Worm (Caenorhabditis elegans): ENCODE results near the gene ZK1307.3.
A peak's percentile ranks its signal among the peaks of the same experiment; 100 is the strongest.

Gene ZK1307.3

DNA sequence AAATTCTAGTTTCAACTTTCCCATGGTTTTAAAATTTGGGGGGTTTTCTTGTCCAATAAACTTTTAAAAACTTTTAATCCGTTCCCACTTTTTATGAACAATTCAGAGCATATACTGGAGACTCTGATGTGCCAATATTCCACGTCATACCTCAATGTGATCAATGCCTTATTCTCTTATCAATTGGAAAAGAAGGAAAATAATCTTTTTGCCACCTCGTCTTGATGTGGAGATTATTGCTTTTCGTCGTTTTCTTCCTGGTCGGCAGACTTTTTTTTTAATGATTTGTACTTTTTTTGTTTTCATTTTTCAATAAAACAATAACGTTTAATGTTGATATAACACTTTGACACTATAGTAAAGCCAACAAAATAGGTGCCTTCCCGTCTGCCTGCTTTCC lies 24.7 kb upstream of the ZK1307.3 start:
- TF ChIP-seq lin-1 (GFP tag; IDR thresholded peaks at IDR 0.05) (no peak), zip-11 (GFP tag; IDR thresholded peaks at IDR 0.05) (no peak), nhr-111 (GFP tag; optimal IDR thresholded peaks at IDR 0.05) (no peak), pqm-1 (tag; optimal IDR thresholded peaks at IDR 0.05) (peak; percentile 90), fos-1 (tag; optimal IDR thresholded peaks at IDR 0.05) (no peak), lsy-2 (tag; optimal IDR thresholded peaks at IDR 0.05) (peak in 1 of 2 experiments; percentile 21), dmd-8 (GFP tag; IDR thresholded peaks at IDR 0.05) (no peak), nhr-28 (tag; optimal IDR thresholded peaks at IDR 0.05) (peak; percentile 5), spr-1 (tag; optimal IDR thresholded peaks at IDR 0.05) (no peak), mdl-1 (tag; optimal IDR thresholded peaks at IDR 0.05) (no peak), daf-16 (GFP tag; optimal IDR thresholded peaks at IDR 0.05) (no peak), daf-16 (tag; optimal IDR thresholded peaks at IDR 0.05) (peak; percentile 24), duxl-1 (tag; optimal IDR thresholded peaks at IDR 0.05; ENCODE audit: poor library complexity) (no peak), Y48G9A.11 (GFP tag; IDR thresholded peaks at IDR 0.05) (no peak), ceh-44 (GFP tag; IDR thresholded peaks at IDR 0.05) (no peak), zfp-2 (tag; optimal IDR thresholded peaks at IDR 0.05) (no peak), dve-1 (tag; optimal IDR thresholded peaks at IDR 0.05; ENCODE audit: insufficient read depth) (peak; percentile 56), dmd-6 (GFP tag; IDR thresholded peaks at IDR 0.05) (peak; percentile 19; the same call in 1 of the 2 replicates), nhr-77 (tag; optimal IDR thresholded peaks at IDR 0.05) (peak; percentile 7), ZK337.2 (GFP tag; IDR thresholded peaks at IDR 0.05) (no peak)

DNA sequence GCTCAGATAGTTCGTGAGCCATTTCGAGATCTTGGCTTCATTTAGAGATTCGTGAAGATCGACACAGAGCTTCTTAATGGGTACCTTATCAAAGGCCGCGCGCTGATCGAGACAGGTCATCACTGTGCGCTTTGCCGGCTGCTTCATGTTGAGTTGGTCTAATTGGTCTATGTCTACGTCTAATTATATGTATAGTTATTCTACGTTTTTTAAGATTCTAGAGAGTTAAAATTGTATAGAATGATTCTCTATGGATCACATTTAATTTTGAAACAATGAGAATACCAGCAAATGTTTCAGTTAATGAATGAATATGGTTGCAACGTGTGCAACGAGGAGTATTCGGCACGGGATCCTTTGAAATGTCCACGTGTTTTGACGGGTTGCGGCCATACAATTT lies 21.9 kb upstream of the ZK1307.3 start, which contains the start of gene arc-1:
Gene arc-1, plus strand, starts transcription at position 301 of the 400 bp plus-strand sequence.
- TF ChIP-seq cey-2 (tag; optimal IDR thresholded peaks at IDR 0.05; ENCODE audit: borderline replicate concordance, insufficient read depth) (no peak), nhr-48 (tag; optimal IDR thresholded peaks at IDR 0.05) (no peak), pha-4 (GFP tag; IDR thresholded peaks at IDR 0.05) (no peak), pha-4 (tag; optimal IDR thresholded peaks at IDR 0.05) (no peak), Y5F2A.4 (GFP tag; optimal IDR thresholded peaks at IDR 0.05) (no peak), jun-1 (tag; optimal IDR thresholded peaks at IDR 0.05) (no peak), madf-9 (GFP tag; conservative IDR thresholded peaks at IDR 0.05) (no peak), mdl-1 (tag; optimal IDR thresholded peaks at IDR 0.05) (no peak), mxl-3 (GFP tag; optimal IDR thresholded peaks at IDR 0.05) (no peak), lin-39 (tag; optimal IDR thresholded peaks at IDR 0.05) (no peak), hlh-30 (tag; optimal IDR thresholded peaks at IDR 0.05; ENCODE audit: insufficient read depth) (no peak), set-16 (GFP tag; IDR thresholded peaks at IDR 0.05) (no peak), dpl-1 (GFP tag; optimal IDR thresholded peaks at IDR 0.05) (no peak), hlh-11 (tag; optimal IDR thresholded peaks at IDR 0.05) (no peak), ctbp-1 (GFP tag; IDR thresholded peaks at IDR 0.05) (no peak), nhr-77 (tag; optimal IDR thresholded peaks at IDR 0.05) (no peak), T26A8.4 (GFP tag; IDR thresholded peaks at IDR 0.05) (no peak), tra-1 (GFP tag; IDR thresholded peaks at IDR 0.05) (no peak), ceh-62 (tag; optimal IDR thresholded peaks at IDR 0.05) (no peak)

- TF ChIP-seq jun-1 (tag; optimal IDR thresholded peaks at IDR 0.05) (no peak), mdl-1 (tag; optimal IDR thresholded peaks at IDR 0.05) (no peak), hif-1 (tag; optimal IDR thresholded peaks at IDR 0.05) (no peak), unc-62 (GFP tag; optimal IDR thresholded peaks at IDR 0.05 in 1 of 2) (no peak), unc-62 (tag; optimal IDR thresholded peaks at IDR 0.05) (no peak), lin-38 (GFP tag; IDR thresholded peaks at IDR 0.05) (no peak), pha-4 (GFP tag; IDR thresholded peaks at IDR 0.05) (no peak), pha-4 (tag; optimal IDR thresholded peaks at IDR 0.05) (no peak), zip-11 (GFP tag; IDR thresholded peaks at IDR 0.05) (no peak), nhr-42 (GFP tag; IDR thresholded peaks at IDR 0.05) (no peak), pqm-1 (tag; optimal IDR thresholded peaks at IDR 0.05) (no peak), lin-1 (GFP tag; IDR thresholded peaks at IDR 0.05) (no peak), unc-39 (tag; optimal IDR thresholded peaks at IDR 0.05) (no peak), nhr-237 (tag; optimal IDR thresholded peaks at IDR 0.05) (no peak), gei-8 (GFP tag; optimal IDR thresholded peaks at IDR 0.05) (no peak), nhr-41 (GFP tag; IDR thresholded peaks at IDR 0.05) (no peak), snpc-4 (tag; optimal IDR thresholded peaks at IDR 0.05) (no peak), lin-13 (GFP tag; optimal IDR thresholded peaks at IDR 0.05) (no peak), ces-1 (GFP tag; optimal IDR thresholded peaks at IDR 0.05) (no peak)
Observed at ce11 chrII:9671308-9671707, 18.5 kb upstream of the ZK1307.3 start, which contains the start of gene ZK1320.7. Gene ZK1320.7, plus strand, starts transcription at chrII:9671608.

Measured in whole organism, L4 larva.